Worm (Caenorhabditis elegans) whole organism, L1 larva: ENCODE results near the gene W01B6.5.

Experiments
- C04F5.9 ChIP-seq: sonication (generic microtip); optimal IDR thresholded peaks from 2 replicates; lab custom pipeline; 2016; ENCODE audit warnings: missing genetic modification characterization, missing compliant biosample characterization
- C16A3.4 ChIP-seq: fragments of 150-350 bp; optimal IDR thresholded peaks from 2 replicates; lab custom pipeline; 2014; ENCODE audit warnings: missing biosample characterization, missing genetic modification characterization
- C34B4.2 ChIP-seq: sonication (generic microtip); optimal IDR thresholded peaks from 2 replicates; lab custom pipeline; 2017; ENCODE audit warnings: mild to moderate bottlenecking, missing genetic modification characterization, missing compliant biosample characterization
- Y116A8C.19 ChIP-seq: sonication (generic microtip); optimal IDR thresholded peaks from 2 replicates; lab custom pipeline; 2016; ENCODE audit warnings: missing compliant biosample characterization, missing genetic modification characterization, borderline replicate concordance
- alr-1 ChIP-seq: fragments of 200-800 bp; sonication (Bioruptor generic); optimal IDR thresholded peaks from 2 replicates; lab custom pipeline; 2018; ENCODE audit warnings: borderline replicate concordance, mild to moderate bottlenecking, missing genetic modification characterization, missing compliant biosample characterization
- aly-2 ChIP-seq: fragments of 150-350 bp; optimal IDR thresholded peaks from 2 replicates; lab custom pipeline; 2014; ENCODE audit warnings: missing biosample characterization, missing genetic modification characterization
- ama-1 ChIP-seq: fragments of 150-350 bp; optimal IDR thresholded peaks from 2 replicates; lab custom pipeline; 2014
- blmp-1 ChIP-seq: fragments of 150-350 bp; optimal IDR thresholded peaks from 2 replicates; lab custom pipeline; 2014; ENCODE audit warnings: missing biosample characterization, missing genetic modification characterization
- ces-1 ChIP-seq: fragments of 150-350 bp; optimal IDR thresholded peaks from 2 replicates; lab custom pipeline; 2014; ENCODE audit warnings: missing biosample characterization, missing genetic modification reagents, missing genetic modification characterization
- dsc-1 ChIP-seq: sonication (generic microtip); optimal IDR thresholded peaks from 2 replicates; lab custom pipeline; 2016; ENCODE audit warnings: mild to moderate bottlenecking, missing genetic modification characterization, missing compliant biosample characterization
- egl-13 ChIP-seq: sonication (generic microtip); optimal IDR thresholded peaks from 2 replicates; lab custom pipeline; 2016; ENCODE audit warnings: missing genotype, missing genetic modification reagents, missing genetic modification characterization, missing compliant biosample characterization
- elt-3 ChIP-seq, 6 experiments: fragments of 150-350 bp in 1 of 6; sonication (generic microtip); optimal IDR thresholded peaks; 2 replicates each; lab custom pipeline; 2017 to 2018; ENCODE audit warnings: missing biosample characterization in 6 of 6, missing genetic modification characterization in 6 of 6, inconsistent platforms in 1 of 6
- ets-5 ChIP-seq: fragments of 200-800 bp; sonication (Bioruptor generic); IDR thresholded peaks from 2 replicates; pipeline ENCODE4 v1.3.6; 2022; ENCODE audit warnings: missing genetic modification characterization, missing compliant biosample characterization
- fkh-10 ChIP-seq: sonication (generic microtip); optimal IDR thresholded peaks from 2 replicates; lab custom pipeline; 2017; ENCODE audit warnings: missing biosample characterization, missing genetic modification reagents, missing genetic modification characterization
- fkh-4 ChIP-seq: sonication (generic microtip); optimal IDR thresholded peaks from 2 replicates; lab custom pipeline; 2016; ENCODE audit warnings: missing compliant biosample characterization, missing genetic modification characterization, borderline replicate concordance
- fos-1 ChIP-seq: fragments of 150-350 bp; optimal IDR thresholded peaks from 2 replicates; lab custom pipeline; 2014; ENCODE audit warnings: missing biosample characterization, missing genetic modification characterization
- hlh-4 ChIP-seq: sonication (generic microtip); optimal IDR thresholded peaks from 2 replicates; lab custom pipeline; 2016; ENCODE audit warnings: mild to moderate bottlenecking, missing genetic modification characterization, missing compliant biosample characterization
- hpl-2 ChIP-seq: fragments of 150-350 bp; optimal IDR thresholded peaks from 2 replicates; lab custom pipeline; 2014; ENCODE audit warnings: missing biosample characterization, missing genetic modification reagents, missing genetic modification characterization
- irx-1 ChIP-seq: sonication (generic microtip); optimal IDR thresholded peaks from 2 replicates; lab custom pipeline; 2016; ENCODE audit warnings: missing genetic modification characterization, missing compliant biosample characterization
- lin-14 ChIP-seq: fragments of 200-800 bp; sonication (Bioruptor generic); optimal IDR thresholded peaks from 2 replicates; lab custom pipeline; 2018; ENCODE audit warnings: mild to moderate bottlenecking, missing genetic modification characterization, moderate library complexity, missing compliant biosample characterization
- lin-39 ChIP-seq: fragments of 150-350 bp; optimal IDR thresholded peaks from 2 replicates; lab custom pipeline; 2014; ENCODE audit warnings: missing biosample characterization, missing genetic modification reagents, missing genetic modification characterization
- lir-3 ChIP-seq: sonication (generic microtip); optimal IDR thresholded peaks from 2 replicates; lab custom pipeline; 2016; ENCODE audit warnings: mild to moderate bottlenecking, missing genetic modification characterization, moderate library complexity, missing compliant biosample characterization; ENCODE audit not compliant: poor library complexity
- lsy-2 ChIP-seq, 2 experiments: fragments of 150-350 bp; optimal IDR thresholded peaks; 2 replicates each; lab custom pipeline; 2014; ENCODE audit warnings: missing biosample characterization in 2 of 2, missing genetic modification characterization in 2 of 2
- mab-9 ChIP-seq: fragments of 200-800 bp; sonication (Bioruptor generic); IDR thresholded peaks from 2 replicates; pipeline ENCODE4 v1.3.6; 2022; ENCODE audit warnings: missing genetic modification reagents, missing genetic modification characterization, missing compliant biosample characterization
- mep-1 ChIP-seq: fragments of 150-350 bp; optimal IDR thresholded peaks from 2 replicates; lab custom pipeline; 2014; ENCODE audit warnings: missing biosample characterization, missing genetic modification characterization
- nhr-12 ChIP-seq: sonication (generic microtip); optimal IDR thresholded peaks from 2 replicates; lab custom pipeline; 2017; ENCODE audit warnings: missing biosample characterization, missing genetic modification characterization
- nhr-19 ChIP-seq: fragments of 200-800 bp; sonication (Bioruptor generic); conservative IDR thresholded peaks from 2 replicates; pipeline ENCODE4 v1.3.6; 2022; ENCODE audit warnings: missing genetic modification characterization, missing compliant biosample characterization
- nhr-47 ChIP-seq: sonication (generic microtip); optimal IDR thresholded peaks from 2 replicates; lab custom pipeline; 2016; ENCODE audit warnings: mild to moderate bottlenecking, missing genetic modification characterization, moderate library complexity, missing compliant biosample characterization
- nhr-77 ChIP-seq: fragments of 150-350 bp; optimal IDR thresholded peaks from 2 replicates; lab custom pipeline; 2014; ENCODE audit warnings: missing biosample characterization, missing genetic modification characterization
- nhr-84 ChIP-seq: sonication (generic microtip); optimal IDR thresholded peaks from 2 replicates; lab custom pipeline; 2017; ENCODE audit warnings: missing biosample characterization, missing genetic modification characterization
- nhr-85 ChIP-seq: sonication (generic microtip); peaks from one replicate; lab custom pipeline; 2016; ENCODE audit warnings: missing genetic modification characterization, inconsistent platforms, missing compliant biosample characterization
- nhr-90 ChIP-seq: sonication (generic microtip); optimal IDR thresholded peaks from 2 replicates; lab custom pipeline; 2016; ENCODE audit warnings: mild to moderate bottlenecking, missing genetic modification characterization, missing compliant biosample characterization; ENCODE audit not compliant: poor library complexity
- pag-3 ChIP-seq: sonication (generic microtip); optimal IDR thresholded peaks from 2 replicates; lab custom pipeline; 2017; ENCODE audit warnings: missing genetic modification characterization, mild to moderate bottlenecking, missing compliant biosample characterization, antibody characterized with exemption, borderline replicate concordance; ENCODE audit not compliant: insufficient read depth
- pqm-1 ChIP-seq: sonication (generic microtip); optimal IDR thresholded peaks from 3 replicates; lab custom pipeline; 2017; ENCODE audit warnings: missing biosample characterization, missing genetic modification characterization
- skn-1 ChIP-seq: fragments of 150-350 bp; optimal IDR thresholded peaks from 2 replicates; lab custom pipeline; 2014; ENCODE audit warnings: missing biosample characterization, missing genetic modification characterization
- snpc-4 ChIP-seq: fragments of 150-350 bp; optimal IDR thresholded peaks from 2 replicates; lab custom pipeline; 2014; ENCODE audit warnings: missing biosample characterization, missing genetic modification characterization
- snu-23 ChIP-seq: sonication (generic microtip); optimal IDR thresholded peaks from 2 replicates; lab custom pipeline; 2016; ENCODE audit warnings: missing genetic modification characterization, missing compliant biosample characterization
- sox-4 ChIP-seq: sonication (generic microtip); optimal IDR thresholded peaks from 2 replicates; lab custom pipeline; 2016; ENCODE audit warnings: missing genetic modification characterization, missing compliant biosample characterization
- swsn-7 ChIP-seq: sonication (generic microtip); optimal IDR thresholded peaks from 2 replicates; lab custom pipeline; 2016; ENCODE audit warnings: missing genetic modification characterization, missing compliant biosample characterization
- unc-62 ChIP-seq: fragments of 150-350 bp; optimal IDR thresholded peaks from 2 replicates; lab custom pipeline; 2014; ENCODE audit warnings: missing biosample characterization, missing genetic modification reagents, missing genetic modification characterization
- unc-86 ChIP-seq: sonication (generic microtip); optimal IDR thresholded peaks from 2 replicates; lab custom pipeline; 2016; ENCODE audit warnings: missing genetic modification characterization, missing compliant biosample characterization
- vab-15 ChIP-seq: sonication (generic microtip); optimal IDR thresholded peaks from 2 replicates; lab custom pipeline; 2017; ENCODE audit warnings: missing genotype, mild to moderate bottlenecking, missing genetic modification characterization, missing compliant biosample characterization
- xbp-1 ChIP-seq: sonication (generic microtip); optimal IDR thresholded peaks from 2 replicates; lab custom pipeline; 2016; ENCODE audit warnings: missing genetic modification characterization, missing compliant biosample characterization
- zag-1 ChIP-seq: fragments of 150-350 bp; optimal IDR thresholded peaks from 2 replicates; lab custom pipeline; 2014; ENCODE audit warnings: missing biosample characterization, missing genetic modification characterization
- ztf-11 ChIP-seq, 2 experiments: sonication (generic microtip); optimal IDR thresholded peaks; 2 replicates each; lab custom pipeline; 2016 to 2017; ENCODE audit warnings: missing genetic modification characterization in 2 of 2, missing biosample characterization in 1 of 2, missing compliant biosample characterization in 1 of 2
- ztf-4 ChIP-seq: fragments of 150-350 bp; optimal IDR thresholded peaks from 2 replicates; lab custom pipeline; 2014; ENCODE audit warnings: missing biosample characterization, missing genetic modification characterization

W01B6.5 gene

ce11 chrIV:10096881-10097280 is 20.9 kb downstream of the W01B6.5 start, which contains the start of gene dis-3 (continued):
- TF ChIP-seq C16A3.4 (tag; lab: Kevin White, UChicago) = no peak
- TF ChIP-seq zag-1 (tag; lab: Kevin White, UChicago) = no peak

ce11 chrIV:10110417-10110816 is 34.4 kb downstream of the W01B6.5 start, which contains the start of gene egl-38:
Gene egl-38, minus strand, starts transcription at chrIV:10110517.
- TF ChIP-seq blmp-1 (tag; lab: Kevin White, UChicago) (no peak), elt-3 (tag; optimal IDR thresholded peaks at IDR 0.05; lab: Kevin White, UChicago) (no peak), skn-1 (tag; lab: Kevin White, UChicago) (no peak), vab-15 (no peak), snu-23 (GFP tag; lab: Kevin White, UChicago) (no peak), ets-5 (GFP tag; lab: Robert Waterston, UW) (no peak), nhr-85 (tag; lab: Kevin White, UChicago) (no peak), sox-4 (no peak), nhr-19 (GFP tag; lab: Robert Waterston, UW) (no peak), pag-3 (no peak), ama-1 (lab: Kevin White, UChicago) (no peak), hpl-2 (no peak), lsy-2 (tag; optimal IDR thresholded peaks at IDR 0.05; lab: Kevin White, UChicago) (no peak)

- TF ChIP-seq nhr-90 (no peak), ztf-4 (tag; lab: Kevin White, UChicago) (no peak), lsy-2 (tag; optimal IDR thresholded peaks at IDR 0.05; lab: Kevin White, UChicago) (no peak), C04F5.9 (no peak), xbp-1 (tag; lab: Kevin White, UChicago) (no peak)
- TF ChIP-seq, all 84 proteins: peak for 0
Observed at ce11 chrIV:10110870-10111269, 34.9 kb downstream of the W01B6.5 start.

- TF ChIP-seq egl-13 (no peak), dsc-1 (tag; lab: Kevin White, UChicago) (no peak), lin-39 (tag; lab: Kevin White, UChicago) (no peak), pqm-1 (tag; lab: Kevin White, UChicago) (no peak), mab-9 (GFP tag; lab: Robert Waterston, UW) (no peak), nhr-77 (tag; lab: Kevin White, UChicago) (no peak), sox-4 (no peak), mep-1 (tag; lab: Kevin White, UChicago) (no peak), lin-14 (GFP tag; lab: Kevin White, UChicago) (no peak), fkh-4 (tag; lab: Kevin White, UChicago) (no peak), unc-86 (tag; lab: Kevin White, UChicago) (no peak), lir-3 (tag; lab: Kevin White, UChicago) (no peak)
Observed at ce11 chrIV:10111441-10111840, 35.4 kb downstream of the W01B6.5 start, which contains the start of gene spch-1. Gene spch-1, minus strand, starts transcription at chrIV:10111541.

- no peak for TF ChIP-seq nhr-85 (tag; lab: Kevin White, UChicago)
- TF ChIP-seq ztf-4 (tag; lab: Kevin White, UChicago) = no peak
- TF ChIP-seq swsn-7 (tag; lab: Kevin White, UChicago) = no peak
- TF ChIP-seq nhr-84 = no peak
- no peak for TF ChIP-seq nhr-47 (tag; lab: Kevin White, UChicago)
Observed at ce11 chrIV:10112570-10112969, 36.6 kb downstream of the W01B6.5 start, which contains the start of gene nsph-3.2. Gene nsph-3.2, plus strand, starts transcription at chrIV:10112870.

DNA sequence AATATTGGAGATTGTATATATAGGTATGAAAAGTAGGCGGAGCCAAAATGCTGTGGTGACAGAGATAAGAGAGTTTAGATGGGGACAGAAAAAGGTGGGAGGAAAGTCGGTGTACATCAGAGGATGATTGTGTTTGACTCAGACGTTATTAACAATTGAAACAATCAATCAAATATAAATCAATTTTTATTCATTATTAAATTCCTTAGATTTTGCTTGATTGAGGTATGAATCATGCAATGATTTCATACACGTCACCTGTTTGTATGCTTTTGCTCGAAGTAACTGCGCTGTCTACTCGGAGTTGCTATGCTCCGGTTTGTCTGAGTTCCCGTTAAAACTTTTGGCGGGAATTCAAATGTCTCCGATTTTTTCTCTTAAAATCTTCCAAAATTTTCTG is 39.1 kb downstream of the W01B6.5 start, which contains the start of gene C04G2.10:
Gene C04G2.10 (plus strand): TSS at position 301 of the 400 bp plus-strand sequence.
- TF ChIP-seq unc-62 (GFP tag; lab: Kevin White, UChicago) (no peak), vab-15 (no peak), C34B4.2 (tag; lab: Kevin White, UChicago) (no peak), alr-1 (tag; lab: Kevin White, UChicago) (no peak), snpc-4 (tag; lab: Kevin White, UChicago) (no peak), hlh-4 (tag; lab: Kevin White, UChicago) (no peak), ces-1 (GFP tag; lab: Kevin White, UChicago) (no peak), Y116A8C.19 (tag; lab: Kevin White, UChicago) (no peak), irx-1 (tag; lab: Kevin White, UChicago) (no peak), ztf-11 (tag; optimal IDR thresholded peaks at IDR 0.05; lab: Kevin White, UChicago) (no peak), fos-1 (tag; lab: Kevin White, UChicago) (no peak), aly-2 (no peak), ztf-4 (tag; lab: Kevin White, UChicago) (no peak), nhr-47 (tag; lab: Kevin White, UChicago) (no peak), fkh-10 (no peak), nhr-12 (tag; lab: Kevin White, UChicago) (no peak)
